Worm (Caenorhabditis elegans): Measurements from ENCODE around the gene his-16.

DNA sequence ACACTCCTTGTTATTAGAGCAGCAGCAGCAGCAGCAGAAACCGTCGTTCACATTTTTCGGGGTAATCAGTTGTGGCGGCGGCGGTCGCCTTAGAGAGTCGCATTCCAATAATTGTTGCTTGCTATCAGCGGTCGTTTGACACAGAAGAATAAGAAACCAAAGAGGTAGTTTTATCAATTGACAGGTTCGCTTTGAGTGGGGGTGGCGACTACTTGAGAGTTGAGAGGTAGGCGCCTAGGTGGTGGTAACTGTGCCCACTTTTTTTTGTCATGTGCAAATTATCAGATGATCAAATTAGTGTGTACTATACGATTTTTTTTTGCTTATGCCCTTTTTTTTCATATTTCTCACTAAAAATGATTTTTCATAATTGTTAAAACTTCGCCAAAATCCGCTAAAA, 4.0 kb downstream of the his-16 start:
- TF ChIP-seq tab-1 (GFP tag; IDR thresholded peaks at IDR 0.05) (no peak), ref-1 (GFP tag; conservative IDR thresholded peaks at IDR 0.05) (no peak), flt-1 (GFP tag; IDR thresholded peaks at IDR 0.05) (no peak), cog-1 (tag; optimal IDR thresholded peaks at IDR 0.05) (no peak), ztf-23 (GFP tag; IDR thresholded peaks at IDR 0.05) (no peak), med-1 (GFP tag; optimal IDR thresholded peaks at IDR 0.05; ENCODE audit: insufficient read depth) (no peak)

Measured in whole organism, midembryonic.